Fruit fly (Drosophila melanogaster) whole organism, prepupa: ENCODE results near the gene CG42676.
A peak's percentile ranks its signal among the peaks of the same experiment; 100 is the strongest.

Experiments
- Blimp-1 ChIP-seq: fragments of 200-800 bp; sonication (Bioruptor generic); optimal IDR thresholded peaks from 3 replicates; lab custom pipeline; 2017; ENCODE audit warnings: missing biosample characterization, missing genetic modification characterization, mild to moderate bottlenecking, moderate library complexity, missing genetic modification reagents
- CG10669 ChIP-seq: fragments of 200-800 bp; sonication (Bioruptor generic); optimal IDR thresholded peaks from 3 replicates; lab custom pipeline; 2018; ENCODE audit warnings: missing biosample characterization, mild to moderate bottlenecking, missing genetic modification characterization, moderate library complexity
- CG11294 ChIP-seq: fragments of 200-800 bp; sonication (Bioruptor generic); IDR thresholded peaks from 2 replicates; pipeline ENCODE4 v1.3.6; 2022; ENCODE audit warnings: missing biosample characterization, missing genetic modification characterization
- CG1621 ChIP-seq: fragments of 200-800 bp; sonication (Bioruptor generic); optimal IDR thresholded peaks from 3 replicates; lab custom pipeline; 2018; ENCODE audit warnings: missing biosample characterization, mild to moderate bottlenecking, missing genetic modification characterization
- CG3032 ChIP-seq: fragments of 200-800 bp; optimal IDR thresholded peaks from 2 replicates; lab custom pipeline; 2019; ENCODE audit warnings: missing biosample characterization, mild to moderate bottlenecking, missing genetic modification characterization, moderate library complexity
- CG31627 ChIP-seq: fragments of 200-800 bp; sonication (Bioruptor generic); optimal IDR thresholded peaks from 3 replicates; lab custom pipeline; 2016; ENCODE audit warnings: missing biosample characterization, missing genetic modification characterization
- CG32006 ChIP-seq: fragments of 200-800 bp; sonication (Bioruptor generic); optimal IDR thresholded peaks from 3 replicates; lab custom pipeline; 2017; ENCODE audit warnings: missing biosample characterization, mild to moderate bottlenecking, missing genetic modification characterization
- CG3919 ChIP-seq: fragments of 200-800 bp; sonication (Bioruptor generic); optimal IDR thresholded peaks from 3 replicates; lab custom pipeline; 2016; ENCODE audit warnings: missing biosample characterization, missing genetic modification characterization
- CG6808 ChIP-seq: fragments of 200-800 bp; sonication (Bioruptor generic); optimal IDR thresholded peaks from 3 replicates; lab custom pipeline; 2017; ENCODE audit warnings: missing biosample characterization, missing genetic modification characterization, mild to moderate bottlenecking, moderate library complexity, missing genetic modification reagents
- CG6854 ChIP-seq: fragments of 200-800 bp; sonication (Bioruptor generic); optimal IDR thresholded peaks from 2 replicates; lab custom pipeline; 2017; ENCODE audit warnings: missing biosample characterization, mild to moderate bottlenecking, missing genetic modification characterization
- CG8119 ChIP-seq: fragments of 200-800 bp; sonication (Bioruptor generic); IDR thresholded peaks from 3 replicates; pipeline ENCODE4 v1.3.6; 2022; ENCODE audit warnings: missing biosample characterization, missing genetic modification characterization
- CG8632 ChIP-seq: fragments of 200-800 bp; sonication (Bioruptor generic); optimal IDR thresholded peaks from 3 replicates; lab custom pipeline; 2016; ENCODE audit warnings: missing biosample characterization, missing genetic modification characterization
- Eip75B ChIP-seq: fragments of 200-800 bp; sonication (Bioruptor generic); optimal IDR thresholded peaks from 3 replicates; lab custom pipeline; 2016; ENCODE audit warnings: missing biosample characterization, missing genetic modification characterization
- Eip78C ChIP-seq: fragments of 200-800 bp; sonication (Bioruptor generic); peaks from one replicate; lab custom pipeline; 2016; ENCODE audit warnings: missing biosample characterization, missing genetic modification characterization
- Eip93F ChIP-seq: fragments of 200-800 bp; sonication (Bioruptor generic); optimal IDR thresholded peaks from 2 replicates; lab custom pipeline; 2016; ENCODE audit warnings: missing biosample characterization, mild to moderate bottlenecking, missing genetic modification characterization
- Ets21C ChIP-seq: fragments of 200-800 bp; sonication (Bioruptor generic); optimal IDR thresholded peaks from 3 replicates; lab custom pipeline; 2016; ENCODE audit warnings: missing biosample characterization, missing genetic modification characterization
- Ets96B ChIP-seq: fragments of 200-800 bp; optimal IDR thresholded peaks from 2 replicates; lab custom pipeline; 2019; ENCODE audit warnings: missing biosample characterization, mild to moderate bottlenecking, missing genetic modification characterization, moderate library complexity
- Gug ChIP-seq: fragments of 200-800 bp; sonication (Bioruptor generic); IDR thresholded peaks from 2 replicates; pipeline ENCODE4 v1.3.6; 2022; ENCODE audit warnings: missing biosample characterization, missing genetic modification characterization
- Hr38 ChIP-seq: sonication (Bioruptor generic); optimal IDR thresholded peaks from 2 replicates; lab custom pipeline; 2016; ENCODE audit warnings: missing biosample characterization, missing genetic modification characterization
- Hr39 ChIP-seq: fragments of 200-800 bp; sonication (Bioruptor generic); optimal IDR thresholded peaks from 2 replicates; lab custom pipeline; 2016; ENCODE audit warnings: missing biosample characterization, missing genetic modification characterization
- Hr4 ChIP-seq: fragments of 200-800 bp; sonication (Bioruptor generic); optimal IDR thresholded peaks from 3 replicates; lab custom pipeline; 2016; ENCODE audit warnings: missing biosample characterization, missing genetic modification characterization
- Lpt ChIP-seq: fragments of 200-800 bp; sonication (Bioruptor generic); optimal IDR thresholded peaks from 3 replicates; lab custom pipeline; 2016; ENCODE audit warnings: missing biosample characterization, missing genetic modification characterization
- Met ChIP-seq: fragments of 200-800 bp; sonication (Bioruptor generic); optimal IDR thresholded peaks from 3 replicates; lab custom pipeline; 2016; ENCODE audit warnings: missing biosample characterization, missing genetic modification characterization
- Smox ChIP-seq: fragments of 200-800 bp; sonication (Bioruptor generic); optimal IDR thresholded peaks from 3 replicates; lab custom pipeline; 2016; ENCODE audit warnings: missing biosample characterization, missing genetic modification characterization
- Sox102F ChIP-seq: fragments of 200-800 bp; sonication (Bioruptor generic); optimal IDR thresholded peaks from 2 replicates; lab custom pipeline; 2016; ENCODE audit warnings: missing biosample characterization, mild to moderate bottlenecking, missing genetic modification characterization
- Sox14 ChIP-seq: fragments of 200-800 bp; sonication (Bioruptor generic); optimal IDR thresholded peaks from 3 replicates; lab custom pipeline; 2016; ENCODE audit warnings: missing biosample characterization, missing genetic modification characterization
- Sox15 ChIP-seq: fragments of 200-800 bp; sonication (Bioruptor generic); optimal IDR thresholded peaks from 3 replicates; lab custom pipeline; 2016; ENCODE audit warnings: missing biosample characterization, missing genetic modification characterization
- acj6 ChIP-seq: fragments of 200-800 bp; sonication (Bioruptor generic); optimal IDR thresholded peaks from 3 replicates; lab custom pipeline; 2016; ENCODE audit warnings: missing biosample characterization, missing genetic modification characterization
- cyc ChIP-seq: fragments of 200-800 bp; sonication (Bioruptor generic); optimal IDR thresholded peaks from 3 replicates; lab custom pipeline; 2016; ENCODE audit warnings: missing biosample characterization, missing genetic modification characterization
- dsx ChIP-seq: fragments of 200-800 bp; optimal IDR thresholded peaks from 3 replicates; lab custom pipeline; 2019; ENCODE audit warnings: missing biosample characterization, mild to moderate bottlenecking, missing genetic modification characterization, moderate library complexity; ENCODE audit not compliant: poor library complexity, severe bottlenecking
- eg ChIP-seq: fragments of 200-800 bp; sonication (Bioruptor generic); IDR thresholded peaks from 3 replicates; pipeline ENCODE4 v1.3.6; 2022; ENCODE audit warnings: missing biosample characterization, missing genetic modification characterization
- esn ChIP-seq: fragments of 200-800 bp; sonication (Bioruptor generic); optimal IDR thresholded peaks from 2 replicates; lab custom pipeline; 2016; ENCODE audit warnings: missing biosample characterization, mild to moderate bottlenecking, missing genetic modification characterization, moderate library complexity
- fd85E ChIP-seq: fragments of 200-800 bp; sonication (Bioruptor generic); optimal IDR thresholded peaks from 3 replicates; lab custom pipeline; 2016; ENCODE audit warnings: missing biosample characterization, missing genetic modification characterization
- fkh ChIP-seq: fragments of 200-800 bp; sonication (Bioruptor generic); optimal IDR thresholded peaks from 3 replicates; lab custom pipeline; 2017; ENCODE audit warnings: missing biosample characterization, mild to moderate bottlenecking, missing genetic modification characterization, moderate library complexity
- lz ChIP-seq: fragments of 200-800 bp; sonication (Bioruptor generic); optimal IDR thresholded peaks from 3 replicates; lab custom pipeline; 2016; ENCODE audit warnings: missing biosample characterization, missing genetic modification characterization
- pdm3 ChIP-seq: fragments of 200-800 bp; sonication (Bioruptor generic); optimal IDR thresholded peaks from 3 replicates; lab custom pipeline; 2016; ENCODE audit warnings: missing biosample characterization, missing genetic modification characterization
- salr ChIP-seq, 2 experiments: fragments of 200-800 bp; sonication (Bioruptor generic); optimal IDR thresholded peaks; 3 replicates each; lab custom pipeline; 2016 to 2018; ENCODE audit warnings: missing biosample characterization in 2 of 2, missing genetic modification characterization in 2 of 2, mild to moderate bottlenecking in 1 of 2
- spab ChIP-seq: fragments of 200-800 bp; sonication (Bioruptor generic); optimal IDR thresholded peaks from 2 replicates; lab custom pipeline; 2017; ENCODE audit warnings: missing biosample characterization, mild to moderate bottlenecking, missing genetic modification characterization, missing genetic modification reagents
- ss ChIP-seq, 2 experiments: fragments of 200-800 bp; sonication (Bioruptor generic); optimal IDR thresholded peaks; 2 replicates in 1 of 2; 3 replicates in 1 of 2; lab custom pipeline; 2017 to 2018; ENCODE audit warnings: mild to moderate bottlenecking in 2 of 2, missing biosample characterization in 2 of 2, missing genetic modification characterization in 2 of 2, moderate library complexity in 1 of 2
- svp ChIP-seq: fragments of 200-800 bp; sonication (Bioruptor generic); peaks from one replicate; lab custom pipeline; 2016; ENCODE audit warnings: missing biosample characterization, missing genetic modification characterization
- topi ChIP-seq: fragments of 200-800 bp; sonication (Bioruptor generic); optimal IDR thresholded peaks from 3 replicates; lab custom pipeline; 2016; ENCODE audit warnings: missing biosample characterization, missing genetic modification characterization

Gene CG42676

DNA sequence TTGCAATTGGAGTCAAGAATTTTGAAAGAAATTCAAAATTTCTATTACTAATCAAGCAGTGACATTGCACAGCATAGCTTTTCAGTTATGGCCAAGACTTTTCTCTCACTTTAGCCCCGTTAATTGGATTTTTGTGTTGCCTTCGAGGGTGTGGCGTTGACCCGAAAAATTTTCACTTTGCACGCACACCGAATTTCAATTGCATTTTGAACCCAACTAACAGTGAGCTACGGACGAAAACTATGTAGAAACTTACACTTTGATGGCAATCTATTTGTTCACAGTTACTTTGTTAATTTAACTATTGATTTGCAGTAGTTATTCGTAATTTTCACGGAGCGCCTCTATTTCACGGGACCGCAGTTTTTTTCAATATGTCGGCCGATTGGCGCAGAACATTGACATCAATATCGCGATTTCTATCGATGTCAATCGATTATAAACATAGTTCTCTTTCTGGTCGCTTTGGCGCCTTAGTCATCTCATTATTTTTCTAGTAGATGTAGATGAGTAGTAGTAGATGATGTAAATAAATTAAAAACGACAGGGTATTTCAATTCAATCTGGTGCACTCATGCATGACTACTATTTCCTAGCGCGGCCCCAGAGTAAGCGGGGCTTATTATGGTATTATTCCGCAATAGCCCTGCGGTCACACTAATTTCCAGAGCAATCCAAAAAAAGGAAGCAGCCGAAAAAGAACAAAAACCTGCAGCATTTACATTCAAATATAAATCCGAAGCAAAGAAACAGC is 7.8 kb upstream of the CG42676 start, which contains the start of the genes alpha-Spec, dlt and Cdc37:
Gene alpha-Spec, minus strand, starts transcription at position 386 of the 754 bp plus-strand sequence.
Gene dlt, minus strand, starts transcription at position 386 of the 754 bp plus-strand sequence.
Gene Cdc37, plus strand, starts transcription at position 450 of the 754 bp plus-strand sequence.
- peak; percentile 70 for TF ChIP-seq Sox14 (GFP tag; lab: Kevin White, UChicago)
- no peak for TF ChIP-seq Hr4 (GFP tag; lab: Kevin White, UChicago)
- peak; percentile 21 for TF ChIP-seq CG3032 (tag; lab: Kevin White, UChicago)
- TF ChIP-seq CG1621 (tag; lab: Kevin White, UChicago): peak; percentile 42
- peak; percentile 49 for TF ChIP-seq dsx
- peak in 1 of 2 experiments; percentile 3 for TF ChIP-seq salr (GFP tag; optimal IDR thresholded peaks at IDR 0.05; lab: Kevin White, UChicago)
- peak; percentile 61 for TF ChIP-seq Ets96B
- TF ChIP-seq CG31627 (GFP tag; lab: Kevin White, UChicago): peak; percentile 27
- TF ChIP-seq CG8119 (GFP tag; lab: Robert Waterston, UW): 0 out of 3 replicates have a peak, but pooled peaks have one; percentile 27
- TF ChIP-seq lz (GFP tag; lab: Kevin White, UChicago): peak; percentile 35
- 0 out of 3 replicates have a peak, but pooled peaks have one; percentile 29 for TF ChIP-seq eg (GFP tag; lab: Robert Waterston, UW)
- no peak for TF ChIP-seq acj6 (GFP tag; lab: Kevin White, UChicago)
- no peak for TF ChIP-seq CG6808 (GFP tag; lab: Kevin White, UChicago)
- no peak for TF ChIP-seq Hr39
- peak; percentile 33 for TF ChIP-seq cyc (GFP tag; lab: Kevin White, UChicago)
- no peak for TF ChIP-seq Blimp-1 (GFP tag; lab: Kevin White, UChicago)
- TF ChIP-seq esn (GFP tag; lab: Kevin White, UChicago): peak; percentile 39

DNA sequence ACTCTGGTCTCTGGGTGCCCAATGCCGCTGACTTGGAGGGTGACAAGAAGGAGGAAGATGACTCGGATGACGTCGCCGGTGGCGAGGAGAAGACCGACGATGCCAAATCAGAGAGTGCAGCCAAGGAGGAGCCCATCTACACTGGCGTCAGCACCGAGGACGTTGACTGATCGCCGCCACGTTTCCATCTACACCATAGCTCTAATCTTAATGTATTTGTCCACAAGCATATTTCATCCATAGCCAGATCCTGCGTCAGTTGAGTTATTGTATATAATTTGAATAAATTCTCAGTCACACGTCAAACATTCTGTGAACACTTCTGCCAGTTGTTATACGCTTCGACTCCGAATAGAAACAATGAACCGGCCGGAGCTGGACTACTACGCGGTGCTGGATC is 5.9 kb upstream of the CG42676 start, which contains the start of gene CG12020:
Gene CG12020, plus strand, starts transcription at position 301 of the 400 bp plus-strand sequence.
- no peak for TF ChIP-seq CG6808 (GFP tag; lab: Kevin White, UChicago)
- no peak for TF ChIP-seq Gug (GFP tag; lab: Robert Waterston, UW)
- TF ChIP-seq eg (GFP tag; lab: Robert Waterston, UW): no peak
- no peak for TF ChIP-seq CG8632 (GFP tag; lab: Kevin White, UChicago)
- TF ChIP-seq Hr38 (GFP tag; lab: Kevin White, UChicago): no peak

DNA sequence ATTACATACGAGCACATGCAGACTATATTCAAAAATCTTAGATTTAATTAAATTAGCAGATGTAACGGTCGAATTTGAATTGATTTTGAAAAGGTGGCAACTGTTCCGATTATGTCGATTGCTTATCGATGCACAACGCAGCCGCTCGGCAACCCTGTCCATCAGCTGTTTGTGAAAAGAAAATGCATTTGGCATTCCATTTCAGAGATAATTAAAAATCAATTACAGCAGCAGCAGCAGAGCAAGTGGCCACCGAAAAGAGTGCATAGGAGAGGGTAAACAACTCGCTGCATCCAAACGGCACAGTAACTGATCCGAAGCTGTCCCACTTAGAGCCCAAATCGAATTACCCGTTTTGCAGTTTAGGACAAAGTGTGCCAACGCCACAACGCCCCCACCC is 4.3 kb upstream of the CG42676 start, which contains the start of gene Patj:
Gene Patj, plus strand, starts transcription at position 155 of the 400 bp plus-strand sequence.
- TF ChIP-seq Smox (GFP tag; lab: Kevin White, UChicago): no peak
- no peak for TF ChIP-seq CG3919 (GFP tag; lab: Kevin White, UChicago)
- TF ChIP-seq Sox15 (GFP tag; lab: Kevin White, UChicago): no peak
- TF ChIP-seq Ets96B: no peak

DNA sequence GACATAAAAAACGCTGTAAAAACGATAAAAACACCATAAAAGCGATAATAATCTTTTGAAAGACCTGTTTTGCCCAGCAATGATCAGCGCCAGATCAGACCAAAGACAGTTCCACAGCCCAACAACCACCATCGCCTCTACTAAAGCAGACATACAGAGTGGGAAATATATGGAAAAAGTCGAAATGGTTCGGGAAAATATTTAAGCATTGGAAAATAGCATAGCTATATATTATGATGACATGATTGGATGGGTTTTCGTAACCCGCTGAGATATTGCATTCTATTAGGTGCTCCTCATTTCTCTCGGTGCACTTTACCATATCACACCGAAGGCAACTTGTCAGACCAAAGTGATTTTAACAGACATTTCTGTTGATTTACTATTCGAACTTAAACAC is 5.7 kb downstream of the CG42676 start:
- TF ChIP-seq CG32006: peak; percentile 82
- TF ChIP-seq fkh (GFP tag; lab: Kevin White, UChicago): no peak
- no peak for TF ChIP-seq Blimp-1 (GFP tag; lab: Kevin White, UChicago)
- no peak for TF ChIP-seq Sox102F (GFP tag; lab: Kevin White, UChicago)
- TF ChIP-seq Eip78C: peak; percentile 96
- TF ChIP-seq Eip93F (GFP tag; lab: Kevin White, UChicago): no peak
- peak; percentile 62 for TF ChIP-seq lz (GFP tag; lab: Kevin White, UChicago)
- TF ChIP-seq CG1621 (tag; lab: Kevin White, UChicago): peak; percentile 85
- peak; percentile 84 for TF ChIP-seq Eip75B
- TF ChIP-seq Hr4 (GFP tag; lab: Kevin White, UChicago): no peak
- TF ChIP-seq CG6854 (GFP tag; lab: Kevin White, UChicago): no peak
- TF ChIP-seq acj6 (GFP tag; lab: Kevin White, UChicago): peak; percentile 85
- TF ChIP-seq CG11294 (GFP tag; lab: Robert Waterston, UW): peak; percentile 83
- peak; percentile 82 to 85 for TF ChIP-seq ss (GFP tag; optimal IDR thresholded peaks at IDR 0.05; lab: Kevin White, UChicago)
- no peak for TF ChIP-seq Hr38 (GFP tag; lab: Kevin White, UChicago)
- TF ChIP-seq esn (GFP tag; lab: Kevin White, UChicago): peak; percentile 79
- peak; percentile 75 for TF ChIP-seq topi (GFP tag; lab: Kevin White, UChicago)
- TF ChIP-seq cyc (GFP tag; lab: Kevin White, UChicago): peak; percentile 68
- TF ChIP-seq CG6808 (GFP tag; lab: Kevin White, UChicago): no peak
- TF ChIP-seq pdm3 (GFP tag; lab: Kevin White, UChicago): peak; percentile 87
- TF ChIP-seq Lpt: peak; percentile 79
- no peak for TF ChIP-seq Met (GFP tag; lab: Kevin White, UChicago)
- peak; percentile 53 for TF ChIP-seq Ets21C (GFP tag; lab: Kevin White, UChicago)
- TF ChIP-seq CG8632 (GFP tag; lab: Kevin White, UChicago): no peak
- no peak for TF ChIP-seq CG10669 (GFP tag; lab: Kevin White, UChicago)
- peak; percentile 90 for TF ChIP-seq CG3919 (GFP tag; lab: Kevin White, UChicago)
- peak; percentile 82 for TF ChIP-seq spab
- peak; percentile 85 for TF ChIP-seq dsx
- TF ChIP-seq svp: no peak
- no peak for TF ChIP-seq fd85E (GFP tag; lab: Kevin White, UChicago)
